Worm (Caenorhabditis elegans): ENCODE results near the gene Y49F6C.8.

DNA sequence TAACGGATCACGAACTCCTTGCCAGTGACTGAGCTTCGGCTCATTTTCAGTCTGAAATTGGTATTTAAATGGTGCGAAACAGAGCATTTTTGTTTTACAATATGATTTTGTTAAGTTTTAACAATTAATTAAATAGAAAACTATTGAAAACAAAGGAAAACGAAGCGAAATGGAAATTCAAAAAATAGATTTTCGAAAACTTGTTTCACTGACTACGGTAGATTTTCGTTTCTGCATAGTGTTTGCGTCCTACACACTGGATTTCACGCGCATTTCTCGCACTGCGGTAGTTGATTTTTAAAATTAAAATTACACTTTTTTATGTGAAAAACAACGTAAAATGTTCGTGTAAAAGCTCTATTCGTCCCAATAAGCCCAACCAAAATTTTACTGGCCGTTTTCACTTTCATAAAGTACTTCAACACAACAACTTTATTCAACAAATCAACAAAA is 23.6 kb downstream of the Y49F6C.8 start, which contains the start of gene bath-30:
- no peak for TF ChIP-seq tra-4 (tag; optimal IDR thresholded peaks at IDR 0.05)
- no peak for TF ChIP-seq ceh-36 (tag; optimal IDR thresholded peaks at IDR 0.05)
- TF ChIP-seq ama-1 (optimal IDR thresholded peaks at IDR 0.05): no peak
- no peak for TF ChIP-seq hmg-4 (GFP tag; optimal IDR thresholded peaks at IDR 0.05)
